Worm (Caenorhabditis elegans) whole organism, late embryonic: ENCODE results near the gene wdfy-3.
A peak's percentile ranks its signal among the peaks of the same experiment; 100 is the strongest.

ENCODE experiments used
- C08G9.2 ChIP-seq: sonication (generic microtip); optimal IDR thresholded peaks from 2 replicates; lab custom pipeline; 2016; ENCODE audit warnings: mild to moderate bottlenecking, missing genetic modification characterization, moderate library complexity, missing compliant biosample characterization
- K02D7.2 ChIP-seq: sonication (generic microtip); optimal IDR thresholded peaks from 2 replicates; lab custom pipeline; 2017; ENCODE audit warnings: mild to moderate bottlenecking, missing genetic modification characterization, missing compliant biosample characterization
- ama-1 ChIP-seq: fragments of 150-350 bp; optimal IDR thresholded peaks from 2 replicates; lab custom pipeline; 2014
- ceh-2 ChIP-seq: sonication (generic microtip); optimal IDR thresholded peaks from 2 replicates; lab custom pipeline; 2016; ENCODE audit warnings: missing genotype, missing genetic modification characterization, missing compliant biosample characterization
- ceh-22 ChIP-seq: sonication (generic microtip); optimal IDR thresholded peaks from 2 replicates; lab custom pipeline; 2017; ENCODE audit warnings: missing biosample characterization, missing genetic modification characterization
- ceh-31 ChIP-seq: sonication (generic microtip); optimal IDR thresholded peaks from 2 replicates; lab custom pipeline; 2016; ENCODE audit warnings: missing genetic modification characterization, missing compliant biosample characterization
- ceh-48 ChIP-seq: sonication (generic microtip); optimal IDR thresholded peaks from 2 replicates; lab custom pipeline; 2016; ENCODE audit warnings: missing genetic modification characterization, inconsistent platforms, missing compliant biosample characterization
- dve-1 ChIP-seq: sonication (generic microtip); optimal IDR thresholded peaks from 2 replicates; lab custom pipeline; 2017; ENCODE audit warnings: antibody characterized with exemption, mild to moderate bottlenecking, missing genetic modification characterization, missing compliant biosample characterization
- ets-4 ChIP-seq: sonication (generic microtip); optimal IDR thresholded peaks from 2 replicates; lab custom pipeline; 2016; ENCODE audit warnings: missing genetic modification characterization, missing compliant biosample characterization
- eyg-1 ChIP-seq: sonication (generic microtip); optimal IDR thresholded peaks from 2 replicates; lab custom pipeline; 2016; ENCODE audit warnings: missing genotype, missing genetic modification characterization, missing compliant biosample characterization
- fax-1 ChIP-seq: sonication (generic microtip); optimal IDR thresholded peaks from 2 replicates; lab custom pipeline; 2016; ENCODE audit warnings: missing genotype, missing genetic modification characterization, missing compliant biosample characterization
- fkh-6 ChIP-seq: sonication (generic microtip); optimal IDR thresholded peaks from 2 replicates; lab custom pipeline; 2016; ENCODE audit warnings: missing genetic modification characterization, missing compliant biosample characterization
- gmeb-2 ChIP-seq: sonication (generic microtip); optimal IDR thresholded peaks from 2 replicates; lab custom pipeline; 2016; ENCODE audit warnings: missing genetic modification characterization, inconsistent platforms, missing compliant biosample characterization
- hlh-13 ChIP-seq: fragments of 200-800 bp; sonication (Bioruptor generic); optimal IDR thresholded peaks from 2 replicates; lab custom pipeline; 2018; ENCODE audit warnings: mild to moderate bottlenecking, missing genetic modification characterization, missing compliant biosample characterization
- hlh-30 ChIP-seq: sonication (generic microtip); optimal IDR thresholded peaks from 2 replicates; lab custom pipeline; 2017; ENCODE audit warnings: antibody characterized with exemption, missing genetic modification characterization, missing compliant biosample characterization; ENCODE audit not compliant: insufficient read depth
- hlh-6 ChIP-seq: sonication (generic microtip); optimal IDR thresholded peaks from 2 replicates; lab custom pipeline; 2016; ENCODE audit warnings: missing genotype, missing genetic modification characterization, missing compliant biosample characterization
- hlh-8 ChIP-seq: sonication (generic microtip); optimal IDR thresholded peaks from 2 replicates; lab custom pipeline; 2016; ENCODE audit warnings: missing genotype, missing genetic modification characterization, missing compliant biosample characterization
- lim-6 ChIP-seq: sonication (generic microtip); optimal IDR thresholded peaks from 2 replicates; lab custom pipeline; 2016; ENCODE audit warnings: missing genetic modification characterization, missing compliant biosample characterization
- madf-2 ChIP-seq: sonication (generic microtip); optimal IDR thresholded peaks from 2 replicates; lab custom pipeline; 2017; ENCODE audit warnings: missing genetic modification characterization, missing compliant biosample characterization
- nfya-1 ChIP-seq: sonication (generic microtip); optimal IDR thresholded peaks from 2 replicates; lab custom pipeline; 2017; ENCODE audit warnings: missing genetic modification characterization, mild to moderate bottlenecking, missing compliant biosample characterization, antibody characterized with exemption, moderate library complexity
- nhr-11 ChIP-seq: fragments of 150-350 bp; optimal IDR thresholded peaks from 2 replicates; lab custom pipeline; 2014; ENCODE audit warnings: missing biosample characterization, missing genetic modification characterization
- nhr-232 ChIP-seq: sonication (generic microtip); optimal IDR thresholded peaks from 2 replicates; lab custom pipeline; 2016; ENCODE audit warnings: missing genetic modification characterization, missing compliant biosample characterization
- npax-4 ChIP-seq: sonication (generic microtip); optimal IDR thresholded peaks from 2 replicates; lab custom pipeline; 2016; ENCODE audit warnings: missing genetic modification characterization, missing compliant biosample characterization
- odd-2 ChIP-seq: sonication (generic microtip); optimal IDR thresholded peaks from 2 replicates; lab custom pipeline; 2017; ENCODE audit warnings: antibody characterized with exemption, mild to moderate bottlenecking, missing genetic modification characterization, missing compliant biosample characterization
- pag-3 ChIP-seq: sonication (generic microtip); optimal IDR thresholded peaks from 2 replicates; lab custom pipeline; 2016; ENCODE audit warnings: missing compliant biosample characterization, missing genetic modification characterization, borderline replicate concordance
- pat-9 ChIP-seq: fragments of 200-800 bp; sonication (Bioruptor generic); optimal IDR thresholded peaks from 2 replicates; lab custom pipeline; 2018; ENCODE audit warnings: mild to moderate bottlenecking, missing genetic modification characterization, moderate library complexity, missing compliant biosample characterization
- pha-4 ChIP-seq: fragments of 150-350 bp; optimal IDR thresholded peaks from 2 replicates; lab custom pipeline; 2018; ENCODE audit warnings: missing biosample characterization, missing genetic modification reagents, missing genetic modification characterization
- ref-2 ChIP-seq: sonication (generic microtip); optimal IDR thresholded peaks from 2 replicates; lab custom pipeline; 2016; ENCODE audit warnings: missing genetic modification characterization, missing compliant biosample characterization
- sox-4 ChIP-seq: sonication (generic microtip); optimal IDR thresholded peaks from 2 replicates; lab custom pipeline; 2017; ENCODE audit warnings: mild to moderate bottlenecking, missing genetic modification characterization, inconsistent platforms, missing compliant biosample characterization
- tbx-2 ChIP-seq: sonication (generic microtip); optimal IDR thresholded peaks from 2 replicates; lab custom pipeline; 2016; ENCODE audit warnings: missing genetic modification characterization, missing compliant biosample characterization
- tbx-7 ChIP-seq: sonication (generic microtip); optimal IDR thresholded peaks from 2 replicates; lab custom pipeline; 2016; ENCODE audit warnings: missing genotype, missing genetic modification characterization, missing compliant biosample characterization
- unc-3 ChIP-seq, 2 experiments: fragments of 200-800 bp in 1 of 2; sonication (Bioruptor generic) in 1 of 2; sonication (generic microtip) in 1 of 2; conservative IDR thresholded peaks in 1 of 2; optimal IDR thresholded peaks in 1 of 2; 2 replicates each; pipeline versions ENCODE4 v1.3.6 to Lab custom; 2016 to 2022; ENCODE audit warnings: missing compliant biosample characterization in 2 of 2, missing genetic modification characterization in 2 of 2, missing genetic modification reagents in 1 of 2
- unc-42 ChIP-seq: sonication (generic microtip); optimal IDR thresholded peaks from 2 replicates; lab custom pipeline; 2016; ENCODE audit warnings: missing genotype, missing genetic modification characterization, missing compliant biosample characterization
- unc-55 ChIP-seq: sonication (generic microtip); optimal IDR thresholded peaks from 2 replicates; lab custom pipeline; 2017; ENCODE audit warnings: missing biosample characterization, missing genetic modification reagents, missing genetic modification characterization
- unc-86 ChIP-seq: sonication (generic microtip); optimal IDR thresholded peaks from 2 replicates; lab custom pipeline; 2016; ENCODE audit warnings: missing genetic modification characterization, missing compliant biosample characterization
- zip-5 ChIP-seq: sonication (generic microtip); optimal IDR thresholded peaks from 2 replicates; lab custom pipeline; 2016; ENCODE audit warnings: missing genetic modification characterization, missing compliant biosample characterization

wdfy-3 gene

DNA sequence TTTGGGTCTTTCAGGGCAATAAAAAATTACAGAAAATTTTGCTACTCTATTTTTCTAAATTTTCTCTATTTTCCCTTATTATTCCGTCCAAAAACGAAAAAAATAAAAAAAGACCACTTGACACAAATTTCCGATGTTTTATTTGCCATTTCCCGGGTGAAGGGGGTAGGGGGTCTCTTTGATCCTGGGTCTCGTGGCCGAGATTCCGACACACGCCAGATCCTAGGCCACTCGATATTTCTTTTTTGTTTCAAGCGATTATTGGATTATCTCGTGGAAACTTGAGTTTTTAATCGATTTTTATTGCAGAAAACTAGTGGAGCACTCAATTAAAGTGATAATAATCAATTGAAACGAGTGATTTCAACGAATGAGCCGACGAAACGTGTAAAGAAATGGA, at the start of gene wdfy-3, which contains the start of gene C26H9A.4:
Gene wdfy-3 (plus strand): TSS at position 308 of the 400 bp plus-strand sequence.
Gene C26H9A.4 (plus strand): TSS at position 317 of the 400 bp plus-strand sequence.
- no peak for TF ChIP-seq pha-4 (tag; lab: Kevin White, UChicago)
- TF ChIP-seq C08G9.2, result peak; percentile 74
- TF ChIP-seq fkh-6, result no peak
- no peak for TF ChIP-seq pat-9
- TF ChIP-seq dve-1 (tag; lab: Kevin White, UChicago), result no peak
- TF ChIP-seq gmeb-2 (tag; lab: Kevin White, UChicago), result no peak
- no peak for TF ChIP-seq fax-1 (tag; lab: Kevin White, UChicago)
- TF ChIP-seq pag-3 (tag; lab: Kevin White, UChicago), result no peak
- TF ChIP-seq eyg-1 (tag; lab: Kevin White, UChicago), result no peak
- TF ChIP-seq lim-6 (tag; lab: Kevin White, UChicago), result no peak
- no peak for TF ChIP-seq nhr-11 (tag; lab: Kevin White, UChicago)
- peak; percentile 32 for TF ChIP-seq tbx-7 (tag; lab: Kevin White, UChicago)
- TF ChIP-seq nhr-232, result no peak
- TF ChIP-seq K02D7.2, result no peak
- no peak for TF ChIP-seq nfya-1
- no peak for TF ChIP-seq hlh-8 (tag; lab: Kevin White, UChicago)
- TF ChIP-seq odd-2 (tag; lab: Kevin White, UChicago), result no peak
- TF ChIP-seq ceh-48 (tag; lab: Kevin White, UChicago), result no peak
- TF ChIP-seq ama-1 (lab: Kevin White, UChicago), result no peak
- no peak for TF ChIP-seq unc-3 (GFP tag; conservative IDR thresholded peaks at IDR 0.05; lab: Robert Waterston, UW)
- no peak for TF ChIP-seq unc-3 (tag; optimal IDR thresholded peaks at IDR 0.05; lab: Kevin White, UChicago)
- TF ChIP-seq hlh-6, result no peak
- peak; percentile 19 for TF ChIP-seq tbx-2 (tag; lab: Kevin White, UChicago)
- no peak for TF ChIP-seq hlh-13
- TF ChIP-seq zip-5, result peak; percentile 74
- TF ChIP-seq npax-4, result no peak
- peak; percentile 67 for TF ChIP-seq ceh-2 (tag; lab: Kevin White, UChicago)
- TF ChIP-seq ref-2 (tag; lab: Kevin White, UChicago), result no peak
- peak; percentile 40 for TF ChIP-seq unc-42 (tag; lab: Kevin White, UChicago)
- peak; percentile 4 for TF ChIP-seq ets-4 (tag; lab: Kevin White, UChicago)
- peak; percentile 81 for TF ChIP-seq ceh-31 (tag; lab: Kevin White, UChicago)
- TF ChIP-seq hlh-30 (tag; lab: Kevin White, UChicago), result no peak

ce11 chrIV:12605401-12605800, 47.8 kb upstream of the wdfy-3 start, which contains the start of gene Y55D9A.2:
Gene Y55D9A.2 (minus strand): TSS chrIV:12605431.
- no peak for TF ChIP-seq ceh-31 (tag; lab: Kevin White, UChicago)
- TF ChIP-seq ceh-48 (tag; lab: Kevin White, UChicago), result no peak
- TF ChIP-seq sox-4 (tag; lab: Kevin White, UChicago), result no peak
- no peak for TF ChIP-seq hlh-30 (tag; lab: Kevin White, UChicago)
- no peak for TF ChIP-seq ceh-22 (tag; lab: Kevin White, UChicago)
- TF ChIP-seq ama-1 (lab: Kevin White, UChicago), result no peak
- TF ChIP-seq ref-2 (tag; lab: Kevin White, UChicago), result no peak

DNA sequence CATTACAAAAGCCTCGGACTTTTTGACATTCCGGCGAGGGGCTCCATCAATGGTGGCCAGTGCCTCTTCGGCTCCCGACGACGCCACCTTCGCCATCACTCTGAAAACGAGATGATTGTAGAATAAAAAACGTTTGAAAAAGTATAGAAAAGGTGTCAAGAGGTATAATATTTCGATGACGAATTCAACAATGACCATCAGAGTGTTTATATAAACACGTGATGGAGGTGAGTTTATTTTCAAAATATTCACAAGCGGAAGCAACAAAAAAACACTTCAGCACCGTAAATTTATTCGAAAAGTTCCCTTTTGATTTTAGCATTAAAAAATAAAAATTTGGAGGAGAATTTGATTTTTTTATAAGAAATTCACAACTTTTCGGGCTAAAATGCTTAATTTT, 38.6 kb upstream of the wdfy-3 start, which contains the start of gene efa-6:
Gene efa-6 (minus strand): TSS at position 101 of the 400 bp plus-strand sequence.
- TF ChIP-seq unc-55 (GFP tag; lab: Kevin White, UChicago) (no peak), unc-86 (no peak), madf-2 (tag; lab: Kevin White, UChicago) (no peak), pha-4 (tag; lab: Kevin White, UChicago) (no peak), hlh-13 (no peak)
